Worm (Caenorhabditis elegans) whole organism, L1 larva: ENCODE results near the gene C42D4.13.

Experiments used
- C04F5.9 ChIP-seq: sonication (generic microtip); optimal IDR thresholded peaks from 2 replicates; lab custom pipeline; 2016; ENCODE audit warnings: missing genetic modification characterization, missing compliant biosample characterization
- fkh-4 ChIP-seq: sonication (generic microtip); optimal IDR thresholded peaks from 2 replicates; lab custom pipeline; 2016; ENCODE audit warnings: missing compliant biosample characterization, missing genetic modification characterization, borderline replicate concordance
- nhr-11 ChIP-seq: fragments of 150-350 bp; optimal IDR thresholded peaks from 2 replicates; lab custom pipeline; 2014; ENCODE audit warnings: missing biosample characterization, missing genetic modification characterization
- nhr-237 ChIP-seq: fragments of 150-350 bp; optimal IDR thresholded peaks from 2 replicates; lab custom pipeline; 2014; ENCODE audit warnings: missing biosample characterization, missing genetic modification characterization
- nhr-77 ChIP-seq: fragments of 150-350 bp; optimal IDR thresholded peaks from 2 replicates; lab custom pipeline; 2014; ENCODE audit warnings: missing biosample characterization, missing genetic modification characterization
- zag-1 ChIP-seq: fragments of 150-350 bp; optimal IDR thresholded peaks from 2 replicates; lab custom pipeline; 2014; ENCODE audit warnings: missing biosample characterization, missing genetic modification characterization

ce11 chrIV:7236248-7236772 is 48.4 kb upstream of the C42D4.13 start:
- TF ChIP-seq nhr-237 (tag; lab: Kevin White, UChicago), result no peak
- TF ChIP-seq zag-1 (tag; lab: Kevin White, UChicago), result no peak
- TF ChIP-seq nhr-11 (tag; lab: Kevin White, UChicago), result no peak
- no peak for TF ChIP-seq C04F5.9
- TF ChIP-seq fkh-4 (tag; lab: Kevin White, UChicago), result no peak
- TF ChIP-seq nhr-77 (tag; lab: Kevin White, UChicago), result no peak
